Worm (Caenorhabditis elegans) whole organism, late embryonic: ENCODE results near the gene kin-15.

Experiments used
- C08G9.2 ChIP-seq: sonication (generic microtip); optimal IDR thresholded peaks from 2 replicates; lab custom pipeline; 2016; ENCODE audit warnings: mild to moderate bottlenecking, missing genetic modification characterization, moderate library complexity, missing compliant biosample characterization
- C38D4.7 ChIP-seq: fragments of 200-800 bp; sonication (Bioruptor generic); optimal IDR thresholded peaks from 2 replicates; lab custom pipeline; 2018; ENCODE audit warnings: mild to moderate bottlenecking, missing genetic modification characterization, moderate library complexity, missing compliant biosample characterization
- F13H6.1 ChIP-seq: sonication (generic microtip); optimal IDR thresholded peaks from 2 replicates; lab custom pipeline; 2016; ENCODE audit warnings: missing genetic modification characterization, missing compliant biosample characterization
- K09A11.1 ChIP-seq: sonication (generic microtip); optimal IDR thresholded peaks from 2 replicates; lab custom pipeline; 2017; ENCODE audit warnings: antibody characterized with exemption, mild to moderate bottlenecking, missing genetic modification characterization, missing compliant biosample characterization; ENCODE audit not compliant: insufficient read depth
- Y22D7AL.16 ChIP-seq: sonication (generic microtip); optimal IDR thresholded peaks from 2 replicates; lab custom pipeline; 2016; ENCODE audit warnings: missing genetic modification characterization, missing compliant biosample characterization
- ahr-1 ChIP-seq: sonication (generic microtip); optimal IDR thresholded peaks from 2 replicates; lab custom pipeline; 2016; ENCODE audit warnings: missing genetic modification characterization, missing compliant biosample characterization
- ama-1 ChIP-seq: fragments of 150-350 bp; optimal IDR thresholded peaks from 2 replicates; lab custom pipeline; 2014
- ceh-18 ChIP-seq: sonication (generic microtip); optimal IDR thresholded peaks from 2 replicates; lab custom pipeline; 2016; ENCODE audit warnings: missing genetic modification characterization, missing compliant biosample characterization
- ceh-19 ChIP-seq: fragments of 200-800 bp; sonication (Bioruptor generic); optimal IDR thresholded peaks from 2 replicates; lab custom pipeline; 2018; ENCODE audit warnings: mild to moderate bottlenecking, missing genetic modification characterization, missing compliant biosample characterization
- ceh-22 ChIP-seq: sonication (generic microtip); optimal IDR thresholded peaks from 2 replicates; lab custom pipeline; 2017; ENCODE audit warnings: missing biosample characterization, missing genetic modification characterization
- ceh-24 ChIP-seq: sonication (generic microtip); optimal IDR thresholded peaks from 2 replicates; lab custom pipeline; 2016; ENCODE audit warnings: mild to moderate bottlenecking, missing genetic modification characterization, missing compliant biosample characterization
- ceh-30 ChIP-seq: fragments of 150-350 bp; optimal IDR thresholded peaks from 2 replicates; lab custom pipeline; 2014; ENCODE audit warnings: missing biosample characterization, missing genetic modification characterization
- ceh-48 ChIP-seq: sonication (generic microtip); optimal IDR thresholded peaks from 2 replicates; lab custom pipeline; 2016; ENCODE audit warnings: missing genetic modification characterization, inconsistent platforms, missing compliant biosample characterization
- ceh-6 ChIP-seq: fragments of 200-800 bp; sonication (Bioruptor generic); optimal IDR thresholded peaks from 2 replicates; lab custom pipeline; 2018; ENCODE audit warnings: mild to moderate bottlenecking, missing genetic modification characterization, missing compliant biosample characterization
- dmd-4 ChIP-seq: sonication (generic microtip); optimal IDR thresholded peaks from 2 replicates; lab custom pipeline; 2016; ENCODE audit warnings: borderline replicate concordance, missing genetic modification characterization, missing compliant biosample characterization
- dve-1 ChIP-seq: sonication (generic microtip); optimal IDR thresholded peaks from 2 replicates; lab custom pipeline; 2017; ENCODE audit warnings: antibody characterized with exemption, mild to moderate bottlenecking, missing genetic modification characterization, missing compliant biosample characterization
- ets-4 ChIP-seq: sonication (generic microtip); optimal IDR thresholded peaks from 2 replicates; lab custom pipeline; 2016; ENCODE audit warnings: missing genetic modification characterization, missing compliant biosample characterization
- eyg-1 ChIP-seq: sonication (generic microtip); optimal IDR thresholded peaks from 2 replicates; lab custom pipeline; 2016; ENCODE audit warnings: missing genotype, missing genetic modification characterization, missing compliant biosample characterization
- fkh-10 ChIP-seq: fragments of 150-350 bp; optimal IDR thresholded peaks from 2 replicates; lab custom pipeline; 2014; ENCODE audit warnings: missing biosample characterization, missing genetic modification reagents, missing genetic modification characterization
- fkh-6 ChIP-seq: sonication (generic microtip); optimal IDR thresholded peaks from 2 replicates; lab custom pipeline; 2016; ENCODE audit warnings: missing genetic modification characterization, missing compliant biosample characterization
- hlh-15 ChIP-seq: sonication (generic microtip); optimal IDR thresholded peaks from 2 replicates; lab custom pipeline; 2016; ENCODE audit warnings: missing genetic modification characterization, missing compliant biosample characterization
- hlh-8 ChIP-seq: sonication (generic microtip); optimal IDR thresholded peaks from 2 replicates; lab custom pipeline; 2016; ENCODE audit warnings: missing genotype, missing genetic modification characterization, missing compliant biosample characterization
- lim-6 ChIP-seq: sonication (generic microtip); optimal IDR thresholded peaks from 2 replicates; lab custom pipeline; 2016; ENCODE audit warnings: missing genetic modification characterization, missing compliant biosample characterization
- lin-11 ChIP-seq: fragments of 200-800 bp; sonication (Bioruptor generic); optimal IDR thresholded peaks from 2 replicates; lab custom pipeline; 2018; ENCODE audit warnings: mild to moderate bottlenecking, missing genetic modification characterization, missing compliant biosample characterization
- nhr-11 ChIP-seq: fragments of 150-350 bp; optimal IDR thresholded peaks from 2 replicates; lab custom pipeline; 2014; ENCODE audit warnings: missing biosample characterization, missing genetic modification characterization
- nhr-232 ChIP-seq: sonication (generic microtip); optimal IDR thresholded peaks from 2 replicates; lab custom pipeline; 2016; ENCODE audit warnings: missing genetic modification characterization, missing compliant biosample characterization
- npax-4 ChIP-seq: sonication (generic microtip); optimal IDR thresholded peaks from 2 replicates; lab custom pipeline; 2016; ENCODE audit warnings: missing genetic modification characterization, missing compliant biosample characterization
- pag-3 ChIP-seq: sonication (generic microtip); optimal IDR thresholded peaks from 2 replicates; lab custom pipeline; 2016; ENCODE audit warnings: missing compliant biosample characterization, missing genetic modification characterization, borderline replicate concordance
- pat-9 ChIP-seq: fragments of 200-800 bp; sonication (Bioruptor generic); optimal IDR thresholded peaks from 2 replicates; lab custom pipeline; 2018; ENCODE audit warnings: mild to moderate bottlenecking, missing genetic modification characterization, moderate library complexity, missing compliant biosample characterization
- pax-1 ChIP-seq: fragments of 150-350 bp; optimal IDR thresholded peaks from 2 replicates; lab custom pipeline; 2014; ENCODE audit warnings: missing biosample characterization, missing genetic modification characterization
- pha-2 ChIP-seq: sonication (generic microtip); optimal IDR thresholded peaks from 2 replicates; lab custom pipeline; 2017; ENCODE audit warnings: mild to moderate bottlenecking, missing genetic modification characterization, missing compliant biosample characterization
- pha-4 ChIP-seq: fragments of 150-350 bp; optimal IDR thresholded peaks from 2 replicates; lab custom pipeline; 2018; ENCODE audit warnings: missing biosample characterization, missing genetic modification reagents, missing genetic modification characterization
- pqm-1 ChIP-seq: sonication (generic microtip); optimal IDR thresholded peaks from 2 replicates; lab custom pipeline; 2016; ENCODE audit warnings: missing genetic modification characterization, missing compliant biosample characterization
- rnt-1 ChIP-seq: sonication (generic microtip); optimal IDR thresholded peaks from 2 replicates; lab custom pipeline; 2016; ENCODE audit warnings: missing genetic modification characterization, missing compliant biosample characterization
- sdc-2 ChIP-seq: sonication (generic microtip); optimal IDR thresholded peaks from 2 replicates; lab custom pipeline; 2016; ENCODE audit warnings: missing genotype, missing genetic modification characterization, missing compliant biosample characterization
- syd-9 ChIP-seq: sonication (generic microtip); optimal IDR thresholded peaks from 2 replicates; lab custom pipeline; 2016; ENCODE audit warnings: mild to moderate bottlenecking, missing genetic modification characterization, moderate library complexity, missing compliant biosample characterization
- tbx-7 ChIP-seq: sonication (generic microtip); optimal IDR thresholded peaks from 2 replicates; lab custom pipeline; 2016; ENCODE audit warnings: missing genotype, missing genetic modification characterization, missing compliant biosample characterization
- unc-3 ChIP-seq, 2 experiments: fragments of 200-800 bp in 1 of 2; sonication (Bioruptor generic) in 1 of 2; sonication (generic microtip) in 1 of 2; conservative IDR thresholded peaks in 1 of 2; optimal IDR thresholded peaks in 1 of 2; 2 replicates each; pipeline versions ENCODE4 v1.3.6 to Lab custom; 2016 to 2022; ENCODE audit warnings: missing compliant biosample characterization in 2 of 2, missing genetic modification characterization in 2 of 2, missing genetic modification reagents in 1 of 2
- unc-42 ChIP-seq: sonication (generic microtip); optimal IDR thresholded peaks from 2 replicates; lab custom pipeline; 2016; ENCODE audit warnings: missing genotype, missing genetic modification characterization, missing compliant biosample characterization
- unc-55 ChIP-seq: sonication (generic microtip); optimal IDR thresholded peaks from 2 replicates; lab custom pipeline; 2017; ENCODE audit warnings: missing biosample characterization, missing genetic modification reagents, missing genetic modification characterization
- zip-5 ChIP-seq: sonication (generic microtip); optimal IDR thresholded peaks from 2 replicates; lab custom pipeline; 2016; ENCODE audit warnings: missing genetic modification characterization, missing compliant biosample characterization

kin-15 gene

DNA sequence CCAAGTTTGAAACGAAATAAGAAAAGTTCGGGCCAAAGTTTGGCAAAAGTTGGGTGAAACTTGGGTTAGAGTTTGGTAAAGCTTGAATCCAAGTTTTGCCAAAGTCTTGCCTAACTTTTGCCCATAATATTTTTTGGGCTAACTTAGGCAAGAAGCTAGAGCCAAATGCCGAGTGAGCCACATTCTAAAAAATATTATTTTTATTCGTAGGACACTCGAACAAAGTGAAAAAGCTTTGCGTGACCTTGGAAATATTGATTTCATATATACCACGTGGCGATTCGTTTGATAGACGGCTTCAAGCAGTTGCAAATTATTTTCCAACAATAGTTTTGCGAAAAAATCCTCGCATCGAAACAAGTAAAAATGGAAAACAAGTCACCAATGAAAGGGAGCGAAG, 29.7 kb downstream of the kin-15 start, which contains the start of gene Y51B9A.5:
TSS of gene Y51B9A.5 (plus strand) at position 301 of the 400 bp plus-strand sequence.
- TF ChIP-seq tbx-7 (tag; lab: Kevin White, UChicago) (no peak), ceh-22 (tag; lab: Kevin White, UChicago) (no peak), pag-3 (tag; lab: Kevin White, UChicago) (no peak), hlh-15 (no peak), sdc-2 (tag; lab: Kevin White, UChicago) (no peak), C08G9.2 (tag; lab: Kevin White, UChicago) (no peak), fkh-6 (tag; lab: Kevin White, UChicago) (no peak), ceh-19 (no peak), pqm-1 (tag; lab: Kevin White, UChicago) (no peak), ahr-1 (tag; lab: Kevin White, UChicago) (no peak), hlh-8 (no peak), pha-2 (tag; lab: Kevin White, UChicago) (no peak), C38D4.7 (GFP tag; lab: Kevin White, UChicago) (no peak), ceh-48 (tag; lab: Kevin White, UChicago) (no peak), ceh-6 (GFP tag; lab: Kevin White, UChicago) (no peak), pat-9 (tag; lab: Kevin White, UChicago) (no peak)

DNA sequence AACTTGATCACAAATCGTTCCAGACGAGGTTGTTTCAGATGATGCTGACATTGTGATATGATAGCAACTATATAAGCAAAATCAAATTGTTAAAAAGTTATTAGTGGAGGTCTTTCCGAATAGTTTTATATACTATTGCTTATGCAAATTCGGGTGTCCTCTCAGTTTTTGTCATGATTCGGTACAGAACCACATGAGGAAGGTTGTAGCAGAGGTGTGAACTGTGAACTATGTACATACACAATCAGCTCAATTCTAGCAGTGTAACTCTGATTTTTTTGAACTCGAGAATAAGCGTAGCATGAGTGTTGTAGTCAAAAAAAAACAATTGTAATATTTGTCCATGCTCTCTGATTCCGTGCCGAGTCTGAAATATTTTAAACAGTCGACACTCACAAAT, 30.4 kb downstream of the kin-15 start, which contains the start of gene Y51B9A.6:
TSS of gene Y51B9A.6 (minus strand) at position 101 of the 400 bp plus-strand sequence.
- TF ChIP-seq npax-4 (tag; lab: Kevin White, UChicago) (no peak), ceh-22 (tag; lab: Kevin White, UChicago) (no peak), F13H6.1 (no peak), ceh-30 (tag; lab: Kevin White, UChicago) (no peak), sdc-2 (tag; lab: Kevin White, UChicago) (no peak), syd-9 (tag; lab: Kevin White, UChicago) (no peak), rnt-1 (tag; lab: Kevin White, UChicago) (no peak), pax-1 (tag; lab: Kevin White, UChicago) (no peak), nhr-232 (no peak), eyg-1 (tag; lab: Kevin White, UChicago) (no peak), Y22D7AL.16 (tag; lab: Kevin White, UChicago) (no peak), dve-1 (tag; lab: Kevin White, UChicago) (no peak), fkh-10 (GFP tag; lab: Kevin White, UChicago) (no peak), unc-42 (tag; lab: Kevin White, UChicago) (no peak), ama-1 (lab: Kevin White, UChicago) (no peak), pha-4 (tag; lab: Kevin White, UChicago) (no peak), unc-3 (GFP tag; conservative IDR thresholded peaks at IDR 0.05; lab: Robert Waterston, UW) (no peak), unc-3 (tag; optimal IDR thresholded peaks at IDR 0.05; lab: Kevin White, UChicago) (no peak), ceh-18 (tag; lab: Kevin White, UChicago) (no peak)

DNA sequence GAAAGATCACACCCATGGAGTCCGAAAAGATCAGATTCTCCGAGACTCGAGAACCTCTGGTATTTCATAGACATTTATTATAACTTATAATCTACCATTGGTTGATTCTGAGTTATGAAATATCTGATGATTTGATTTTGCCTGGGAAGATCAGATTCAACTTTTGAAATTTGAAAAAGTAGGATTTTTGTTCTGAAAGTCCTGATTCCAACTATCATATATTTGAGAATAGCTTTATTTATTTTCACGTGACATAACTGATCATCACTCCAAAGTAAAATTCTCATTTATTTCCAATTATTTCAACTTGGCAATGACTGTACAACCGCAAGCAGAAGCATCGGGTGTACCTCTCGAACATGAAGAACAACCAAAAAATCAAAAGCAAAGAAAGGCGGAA, 33.8 kb downstream of the kin-15 start, which contains the start of gene Y51B9A.7:
TSS of gene Y51B9A.7 (plus strand) at position 301 of the 400 bp plus-strand sequence.
- TF ChIP-seq K09A11.1 (tag; lab: Kevin White, UChicago) (no peak), nhr-232 (no peak), ceh-24 (tag; lab: Kevin White, UChicago) (no peak), sdc-2 (tag; lab: Kevin White, UChicago) (no peak), nhr-11 (no peak), lin-11 (tag; lab: Kevin White, UChicago) (no peak), lim-6 (tag; lab: Kevin White, UChicago) (no peak), zip-5 (no peak), unc-42 (tag; lab: Kevin White, UChicago) (no peak), unc-55 (GFP tag; lab: Kevin White, UChicago) (no peak), dmd-4 (tag; lab: Kevin White, UChicago) (no peak), ahr-1 (tag; lab: Kevin White, UChicago) (no peak), ets-4 (tag; lab: Kevin White, UChicago) (no peak)
- TF ChIP-seq, all 69 proteins: peak for 0
